Worm (Caenorhabditis elegans): ENCODE measurements around the gene ZK616.61.
A peak's percentile ranks its signal among the peaks of the same experiment; 100 is the strongest.

ZK616.61 gene

ce11 chrIV:5368860-5369259 lies 36.6 kb upstream of the ZK616.61 start:
- no peak for TF ChIP-seq nhr-237 (tag; optimal IDR thresholded peaks at IDR 0.05)
- no peak for TF ChIP-seq mls-2 (tag; optimal IDR thresholded peaks at IDR 0.05)
- no peak for TF ChIP-seq nhr-76 (tag; optimal IDR thresholded peaks at IDR 0.05)
- TF ChIP-seq nhr-2 (tag; optimal IDR thresholded peaks at IDR 0.05): no peak
- no peak for TF ChIP-seq sptf-1 (tag; optimal IDR thresholded peaks at IDR 0.05)
- TF ChIP-seq ces-1 (GFP tag; optimal IDR thresholded peaks at IDR 0.05): peak; percentile 43
- no peak for TF ChIP-seq elt-1 (tag; optimal IDR thresholded peaks at IDR 0.05; ENCODE audit: borderline replicate concordance, insufficient read depth)
- TF ChIP-seq ham-2 (GFP tag; optimal IDR thresholded peaks at IDR 0.05): peak; percentile 71
- TF ChIP-seq M03D4.4 (tag; optimal IDR thresholded peaks at IDR 0.05): no peak
- no peak for TF ChIP-seq nhr-28 (tag; optimal IDR thresholded peaks at IDR 0.05)
- no peak for TF ChIP-seq tbx-8 (GFP tag; optimal IDR thresholded peaks at IDR 0.05)
- no peak for TF ChIP-seq snpc-4 (tag; optimal IDR thresholded peaks at IDR 0.05)
- TF ChIP-seq unc-62 (GFP tag; optimal IDR thresholded peaks at IDR 0.05): no peak
- no peak for TF ChIP-seq ceh-39 (tag; optimal IDR thresholded peaks at IDR 0.05)
- no peak for TF ChIP-seq bed-3 (GFP tag; optimal IDR thresholded peaks at IDR 0.05)
- no peak for TF ChIP-seq ceh-83 (GFP tag; optimal IDR thresholded peaks at IDR 0.05)
- no peak for TF ChIP-seq sem-2 (GFP tag; optimal IDR thresholded peaks at IDR 0.05)
- no peak for TF ChIP-seq mab-5 (tag; optimal IDR thresholded peaks at IDR 0.05)

ce11 chrIV:5369414-5369813 lies 36.0 kb upstream of the ZK616.61 start, which contains the start of gene F41H10.3:
Gene F41H10.3 (plus strand): TSS chrIV:5369801.
- TF ChIP-seq ceh-43 (GFP tag; optimal IDR thresholded peaks at IDR 0.05): no peak
- no peak for TF ChIP-seq sem-2 (GFP tag; optimal IDR thresholded peaks at IDR 0.05)
- no peak for TF ChIP-seq lsy-2 (tag; optimal IDR thresholded peaks at IDR 0.05)
- no peak for TF ChIP-seq cnd-1 (tag; optimal IDR thresholded peaks at IDR 0.05)
- no peak for TF ChIP-seq hlh-1 (tag; optimal IDR thresholded peaks at IDR 0.05)
- TF ChIP-seq mep-1 (tag; optimal IDR thresholded peaks at IDR 0.05): no peak
- no peak for TF ChIP-seq zip-8 (tag; optimal IDR thresholded peaks at IDR 0.05)
- no peak for TF ChIP-seq pha-4 (tag; optimal IDR thresholded peaks at IDR 0.05)
- no peak for TF ChIP-seq elt-1 (tag; optimal IDR thresholded peaks at IDR 0.05; ENCODE audit: borderline replicate concordance, insufficient read depth)
- TF ChIP-seq nhr-2 (tag; optimal IDR thresholded peaks at IDR 0.05): no peak
- no peak for TF ChIP-seq ceh-39 (tag; optimal IDR thresholded peaks at IDR 0.05)
- no peak for TF ChIP-seq tbx-8 (GFP tag; optimal IDR thresholded peaks at IDR 0.05)
- no peak for TF ChIP-seq nhr-237 (tag; optimal IDR thresholded peaks at IDR 0.05)
- no peak for TF ChIP-seq flh-1 (GFP tag; optimal IDR thresholded peaks at IDR 0.05)
- no peak for TF ChIP-seq nhr-28 (tag; optimal IDR thresholded peaks at IDR 0.05)
- TF ChIP-seq unc-62 (GFP tag; optimal IDR thresholded peaks at IDR 0.05): no peak

DNA sequence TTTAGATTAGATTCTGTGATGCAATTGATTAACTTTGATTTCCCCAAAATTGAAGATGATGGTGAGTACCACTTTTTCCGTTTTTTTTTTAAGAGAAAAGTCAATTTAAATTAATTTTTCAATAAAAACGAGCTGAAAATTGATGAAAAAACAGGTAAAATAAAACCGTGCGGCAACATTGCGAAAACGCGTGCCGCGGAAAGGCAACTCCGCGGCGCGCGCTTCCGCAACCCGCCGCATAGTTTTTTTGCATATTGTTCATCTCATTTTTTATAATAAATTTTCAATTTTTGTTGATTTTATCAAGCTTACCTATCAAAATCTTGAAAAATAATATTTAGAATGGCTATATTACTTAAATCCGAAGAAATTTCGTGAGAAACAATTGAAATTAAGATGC lies 34.5 kb upstream of the ZK616.61 start:
- TF ChIP-seq nhr-237 (tag; optimal IDR thresholded peaks at IDR 0.05) (peak; percentile 65), ceh-39 (tag; optimal IDR thresholded peaks at IDR 0.05) (peak; percentile 6), unc-120 (tag; optimal IDR thresholded peaks at IDR 0.05; ENCODE audit: poor library complexity, severe bottlenecking) (peak; percentile 43), M03D4.4 (tag; optimal IDR thresholded peaks at IDR 0.05) (peak; percentile 79), snpc-4 (tag; optimal IDR thresholded peaks at IDR 0.05) (no peak), nhr-76 (tag; optimal IDR thresholded peaks at IDR 0.05) (no peak), mls-2 (tag; optimal IDR thresholded peaks at IDR 0.05) (no peak), unc-62 (GFP tag; optimal IDR thresholded peaks at IDR 0.05) (no peak), tbx-8 (GFP tag; optimal IDR thresholded peaks at IDR 0.05) (no peak), elt-3 (tag; optimal IDR thresholded peaks at IDR 0.05) (no peak), pha-4 (tag; optimal IDR thresholded peaks at IDR 0.05) (no peak), lsy-2 (tag; optimal IDR thresholded peaks at IDR 0.05) (peak; percentile 54), ceh-43 (GFP tag; optimal IDR thresholded peaks at IDR 0.05) (peak; percentile 0), ceh-83 (GFP tag; optimal IDR thresholded peaks at IDR 0.05) (no peak), hlh-1 (tag; optimal IDR thresholded peaks at IDR 0.05) (no peak), sem-2 (GFP tag; optimal IDR thresholded peaks at IDR 0.05) (no peak), ces-1 (GFP tag; optimal IDR thresholded peaks at IDR 0.05) (peak; percentile 20), blmp-1 (tag; optimal IDR thresholded peaks at IDR 0.05) (no peak), cnd-1 (tag; optimal IDR thresholded peaks at IDR 0.05) (no peak), drap-1 (GFP tag; optimal IDR thresholded peaks at IDR 0.05) (no peak), bed-3 (GFP tag; optimal IDR thresholded peaks at IDR 0.05) (no peak), unc-39 (tag; optimal IDR thresholded peaks at IDR 0.05) (no peak), mab-5 (tag; optimal IDR thresholded peaks at IDR 0.05) (no peak), nhr-28 (tag; optimal IDR thresholded peaks at IDR 0.05) (no peak), lin-32 (GFP tag; optimal IDR thresholded peaks at IDR 0.05) (no peak), nhr-2 (tag; optimal IDR thresholded peaks at IDR 0.05) (no peak), sptf-1 (tag; optimal IDR thresholded peaks at IDR 0.05) (peak; percentile 71), ztf-11 (tag; optimal IDR thresholded peaks at IDR 0.05) (no peak), lin-13 (tag; optimal IDR thresholded peaks at IDR 0.05) (no peak), mep-1 (tag; optimal IDR thresholded peaks at IDR 0.05) (peak; percentile 68), zip-8 (tag; optimal IDR thresholded peaks at IDR 0.05) (no peak), ham-2 (GFP tag; optimal IDR thresholded peaks at IDR 0.05) (no peak), nhr-12 (tag; optimal IDR thresholded peaks at IDR 0.05) (no peak), flh-1 (GFP tag; optimal IDR thresholded peaks at IDR 0.05) (no peak), elt-1 (tag; optimal IDR thresholded peaks at IDR 0.05; ENCODE audit: borderline replicate concordance, insufficient read depth) (no peak)

Measured in whole organism, mixed stage, embryonic.